Fruit fly (Drosophila melanogaster): ENCODE data around the gene otu.

Gene otu

DNA sequence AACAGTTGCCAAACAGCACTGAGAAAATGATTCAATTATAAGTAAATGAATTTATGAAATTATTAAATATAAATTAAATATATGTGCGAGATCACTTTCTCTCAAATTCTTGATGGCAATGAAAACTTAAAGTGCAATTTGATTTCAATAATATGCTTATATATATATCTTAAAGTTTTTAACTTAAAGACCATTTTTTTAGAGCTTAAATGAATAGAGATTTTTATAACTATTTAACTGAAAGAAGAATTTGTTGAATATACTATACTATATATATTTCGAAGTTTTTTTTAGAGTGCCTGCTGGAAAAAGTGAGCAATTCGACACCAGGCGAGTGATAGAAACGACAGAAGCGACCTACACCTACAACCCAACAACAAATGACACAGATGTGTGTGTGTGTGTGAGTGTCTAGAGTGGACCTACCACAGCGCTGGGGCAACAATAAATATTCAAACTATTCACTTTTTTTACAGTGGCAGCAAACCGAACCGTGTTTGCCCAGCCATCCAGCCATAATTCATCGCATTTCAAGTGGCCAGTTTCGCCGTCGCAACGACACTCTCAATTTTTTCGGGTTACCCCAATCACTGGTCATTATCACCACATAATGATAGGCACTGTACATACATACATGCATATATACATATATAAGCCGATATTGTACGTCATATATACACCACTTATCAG lies 44.3 kb downstream of the otu start (continued):
- peak; percentile 85 for TF ChIP-seq phol (tag; optimal IDR thresholded peaks at IDR 0.05)
- TF ChIP-seq sug (tag; optimal IDR thresholded peaks at IDR 0.05), result peak; percentile 55
- TF ChIP-seq Side (GFP tag; optimal IDR thresholded peaks at IDR 0.05), result no peak
- TF ChIP-seq eyg (GFP tag; optimal IDR thresholded peaks at IDR 0.05), result no peak
- TF ChIP-seq tin (GFP tag; optimal IDR thresholded peaks at IDR 0.05), result peak; percentile 5
- peak; percentile 82 for TF ChIP-seq CG14710 (tag; optimal IDR thresholded peaks at IDR 0.05)
- peak; percentile 60 for TF ChIP-seq CG17359 (tag; optimal IDR thresholded peaks at IDR 0.05)
- TF ChIP-seq BEAF-32 (GFP tag; optimal IDR thresholded peaks at IDR 0.05), result peak; percentile 7
- TF ChIP-seq dm (GFP tag; optimal IDR thresholded peaks at IDR 0.05), result no peak
- TF ChIP-seq CG33557 (GFP tag; optimal IDR thresholded peaks at IDR 0.05), result peak; percentile 68
- TF ChIP-seq aop (GFP tag; IDR thresholded peaks at IDR 0.05), result no peak
- peak; percentile 76 for TF ChIP-seq Med (GFP tag)
- TF ChIP-seq disco-r (GFP tag; optimal IDR thresholded peaks at IDR 0.05), result no peak
- peak in 1 of 2 experiments; percentile 11 for TF ChIP-seq Pdp1 (GFP tag; optimal IDR thresholded peaks at IDR 0.05)
- peak; percentile 27 for TF ChIP-seq HHEX (GFP tag; optimal IDR thresholded peaks at IDR 0.05)
- peak; percentile 53 for TF ChIP-seq Nf-YB (GFP tag; optimal IDR thresholded peaks at IDR 0.05)
- TF ChIP-seq zen2 (GFP tag; IDR thresholded peaks at IDR 0.05; ENCODE audit: partially characterized antibody), result no peak
- peak; percentile 2 for TF ChIP-seq fd3F (GFP tag; optimal IDR thresholded peaks at IDR 0.05)
- TF ChIP-seq CG13287 (GFP tag; IDR thresholded peaks at IDR 0.05; ENCODE audit: partially characterized antibody), result no peak
- TF ChIP-seq ci (GFP tag; IDR thresholded peaks at IDR 0.05), result peak; percentile 75
- peak; percentile 64 for TF ChIP-seq PHDP (tag; optimal IDR thresholded peaks at IDR 0.05)
- peak; percentile 36; the same call in 1 of the 2 replicates for TF ChIP-seq vvl (GFP tag; IDR thresholded peaks at IDR 0.05)
- no peak for TF ChIP-seq CG6854 (GFP tag; optimal IDR thresholded peaks at IDR 0.05)
- TF ChIP-seq CG7786 (GFP tag; optimal IDR thresholded peaks at IDR 0.05), result no peak
- peak; percentile 64 for TF ChIP-seq Sox100B (GFP tag; optimal IDR thresholded peaks at IDR 0.05)
- TF ChIP-seq Dll (GFP tag; IDR thresholded peaks at IDR 0.05; ENCODE audit: partially characterized antibody), result no peak
- TF ChIP-seq zfh2 (GFP tag; optimal IDR thresholded peaks at IDR 0.05), result no peak
- peak; percentile 88 for TF ChIP-seq CG17829 (tag; optimal IDR thresholded peaks at IDR 0.05)
- TF ChIP-seq CG3163 (GFP tag; optimal IDR thresholded peaks at IDR 0.05), result no peak
- 0 out of 2 replicates have a peak, but pooled peaks have one; percentile 8 for TF ChIP-seq CG7372 (GFP tag; IDR thresholded peaks at IDR 0.05)
- TF ChIP-seq CG6683 (GFP tag; optimal IDR thresholded peaks at IDR 0.05), result no peak
- TF ChIP-seq zen (tag; optimal IDR thresholded peaks at IDR 0.05), result peak; percentile 73
- 0 out of 3 replicates have a peak, but pooled peaks have one; percentile 19 for TF ChIP-seq sr (GFP tag; IDR thresholded peaks at IDR 0.05)
- TF ChIP-seq repo (GFP tag; optimal IDR thresholded peaks at IDR 0.05), result no peak
- TF ChIP-seq CG31224 (GFP tag; IDR thresholded peaks at IDR 0.05), result no peak
- TF ChIP-seq Gsc (GFP tag; IDR thresholded peaks at IDR 0.05), result no peak
- peak; percentile 75 for TF ChIP-seq CG2678 (tag; optimal IDR thresholded peaks at IDR 0.05)
- TF ChIP-seq CG7963 (GFP tag; IDR thresholded peaks at IDR 0.05; ENCODE audit: partially characterized antibody), result no peak
- no peak for TF ChIP-seq cad (GFP tag; optimal IDR thresholded peaks at IDR 0.05)
- TF ChIP-seq dan (GFP tag; IDR thresholded peaks at IDR 0.05), result no peak
- no peak for TF ChIP-seq Dip2 (GFP tag; IDR thresholded peaks at IDR 0.05)
- no peak for TF ChIP-seq Mes4 (GFP tag; optimal IDR thresholded peaks at IDR 0.05)
- no peak for TF ChIP-seq abd-A (tag; optimal IDR thresholded peaks at IDR 0.05)
- TF ChIP-seq CG2875 (GFP tag; optimal IDR thresholded peaks at IDR 0.05), result no peak
- peak; percentile 66 for TF ChIP-seq CG7556 (GFP tag; optimal IDR thresholded peaks at IDR 0.05)
- TF ChIP-seq CG17385 (GFP tag; optimal IDR thresholded peaks at IDR 0.05), result peak; percentile 50
- no peak for TF ChIP-seq Adf1 (GFP tag; IDR thresholded peaks at IDR 0.05)
- TF ChIP-seq Abd-B (GFP tag; optimal IDR thresholded peaks at IDR 0.05), result peak; percentile 32
- TF ChIP-seq row (GFP tag; IDR thresholded peaks at IDR 0.05), result peak; percentile 54; the same call in 2 of the 3 replicates
